Fruit fly (Drosophila melanogaster) whole organism, embryonic: ENCODE data around the gene CG32295.
A peak's percentile ranks its signal among the peaks of the same experiment; 100 is the strongest.

Experiments used
- Adf1 ChIP-seq: fragments of 200-800 bp; sonication (Bioruptor generic); IDR thresholded peaks from 2 replicates; pipeline ENCODE4 v1.3.6; 2022; ENCODE audit warnings: missing biosample characterization, missing genetic modification characterization
- Atf6 ChIP-seq: fragments of 200-800 bp; sonication (Bioruptor generic); IDR thresholded peaks from 2 replicates; pipeline ENCODE4 v1.3.6; 2022; ENCODE audit warnings: missing biosample characterization, missing genetic modification characterization
- B-H1 ChIP-seq: fragments of 200-800 bp; sonication (Bioruptor generic); IDR thresholded peaks from 3 replicates; pipeline ENCODE4 v1.3.6; 2022; ENCODE audit warnings: missing biosample characterization, missing genetic modification characterization
- CG1024 ChIP-seq: fragments of 200-800 bp; sonication (Bioruptor generic); IDR thresholded peaks from 2 replicates; pipeline ENCODE4 v1.3.6; 2022; ENCODE audit warnings: missing biosample characterization, missing genetic modification characterization
- CG10366 ChIP-seq: fragments of 200-800 bp; sonication (Bioruptor generic); IDR thresholded peaks from 2 replicates; pipeline ENCODE4 v1.3.6; 2022; ENCODE audit warnings: missing biosample characterization, missing genetic modification characterization
- CG10462 ChIP-seq: fragments of 200-800 bp; sonication (Bioruptor generic); optimal IDR thresholded peaks from 2 replicates; lab custom pipeline; 2016; ENCODE audit warnings: missing biosample characterization, missing genetic modification characterization
- CG1233 ChIP-seq: fragments of 200-800 bp; sonication (Bioruptor generic); optimal IDR thresholded peaks from 4 replicates; lab custom pipeline; 2018; ENCODE audit warnings: missing biosample characterization, mild to moderate bottlenecking, missing genetic modification characterization
- CG14965 ChIP-seq: fragments of 200-800 bp; sonication (Bioruptor generic); optimal IDR thresholded peaks from 2 replicates; lab custom pipeline; 2016; ENCODE audit warnings: missing biosample characterization, missing genetic modification characterization, borderline replicate concordance
- CG17385 ChIP-seq: fragments of 200-800 bp; sonication (Bioruptor generic); optimal IDR thresholded peaks from 3 replicates; lab custom pipeline; 2018; ENCODE audit warnings: missing biosample characterization, mild to moderate bottlenecking, missing genetic modification characterization
- CG17568 ChIP-seq: fragments of 200-800 bp; sonication (Bioruptor generic); optimal IDR thresholded peaks from 2 replicates; lab custom pipeline; 2018; ENCODE audit warnings: missing biosample characterization, mild to moderate bottlenecking, missing genetic modification characterization, moderate library complexity
- CG2116 ChIP-seq: fragments of 200-800 bp; sonication (Bioruptor generic); optimal IDR thresholded peaks from 3 replicates; lab custom pipeline; 2018; ENCODE audit warnings: missing biosample characterization, mild to moderate bottlenecking, missing genetic modification characterization
- CG2129 ChIP-seq: fragments of 200-800 bp; sonication (Bioruptor generic); IDR thresholded peaks from 2 replicates; pipeline ENCODE4 v1.3.6; 2022; ENCODE audit warnings: missing biosample characterization, missing genetic modification characterization; ENCODE audit not compliant: partially characterized antibody
- CG2889 ChIP-seq: fragments of 200-800 bp; sonication (Bioruptor generic); IDR thresholded peaks from 3 replicates; pipeline ENCODE4 v1.3.6; 2022; ENCODE audit warnings: missing biosample characterization, missing genetic modification characterization
- CG3065 ChIP-seq: fragments of 200-800 bp; sonication (Bioruptor generic); optimal IDR thresholded peaks from 2 replicates; lab custom pipeline; 2016; ENCODE audit warnings: missing biosample characterization, missing genetic modification characterization
- CG34376 ChIP-seq: fragments of 200-800 bp; sonication (Bioruptor generic); optimal IDR thresholded peaks from 2 replicates; lab custom pipeline; 2018; ENCODE audit warnings: missing biosample characterization, mild to moderate bottlenecking, missing genetic modification characterization
- CG4282 ChIP-seq: fragments of 200-800 bp; sonication (Bioruptor generic); optimal IDR thresholded peaks from 2 replicates; lab custom pipeline; 2016; ENCODE audit warnings: missing biosample characterization, missing genetic modification characterization
- CG6683 ChIP-seq: fragments of 200-800 bp; sonication (Bioruptor generic); optimal IDR thresholded peaks from 2 replicates; lab custom pipeline; 2017; ENCODE audit warnings: missing biosample characterization, mild to moderate bottlenecking, missing genetic modification characterization, missing genetic modification reagents
- Elba2 ChIP-seq: fragments of 200-800 bp; sonication (Bioruptor generic); optimal IDR thresholded peaks from 3 replicates; lab custom pipeline; 2016; ENCODE audit warnings: missing biosample characterization, missing genetic modification characterization
- HmgZ ChIP-seq: fragments of 200-800 bp; sonication (Bioruptor generic); optimal IDR thresholded peaks from 2 replicates; lab custom pipeline; 2018; ENCODE audit warnings: missing biosample characterization, mild to moderate bottlenecking, missing genetic modification characterization
- Jarid2 ChIP-seq: fragments of 200-800 bp; sonication (Bioruptor generic); optimal IDR thresholded peaks from 3 replicates; lab custom pipeline; 2017; ENCODE audit warnings: mild to moderate bottlenecking, missing biosample characterization, missing genetic modification reagents, missing genetic modification characterization
- Lhr ChIP-seq: fragments of 200-800 bp; sonication (Bioruptor generic); optimal IDR thresholded peaks from 3 replicates; lab custom pipeline; 2017; ENCODE audit warnings: mild to moderate bottlenecking, missing biosample characterization, missing genetic modification reagents, missing genetic modification characterization
- Rx ChIP-seq: fragments of 200-800 bp; sonication (Bioruptor generic); IDR thresholded peaks from 2 replicates; pipeline ENCODE4 v1.3.6; 2022; ENCODE audit warnings: missing biosample characterization, missing genetic modification characterization
- Sry-δ ChIP-seq: fragments of 200-800 bp; sonication (Bioruptor generic); optimal IDR thresholded peaks from 2 replicates; lab custom pipeline; 2016; ENCODE audit warnings: missing biosample characterization, missing genetic modification characterization
- TFAM ChIP-seq: fragments of 200-800 bp; sonication (Bioruptor generic); optimal IDR thresholded peaks from 2 replicates; lab custom pipeline; 2017; ENCODE audit warnings: missing biosample characterization, missing genetic modification characterization, inconsistent platforms
- Trl ChIP-seq, 3 experiments: fragments of >200 bp in 2 of 3; fragments of 200-800 bp in 1 of 3; sonication (Bioruptor generic) in 1 of 3; optimal IDR thresholded peaks; 2 replicates in 1 of 3; 3 replicates in 2 of 3; lab custom pipeline; 2016 to 2017; ENCODE audit warnings: missing biosample characterization in 1 of 3, missing genetic modification characterization in 1 of 3
- abd-A ChIP-seq: fragments of 200-800 bp; sonication (Bioruptor generic); optimal IDR thresholded peaks from 3 replicates; lab custom pipeline; 2019; ENCODE audit warnings: missing biosample characterization, mild to moderate bottlenecking, missing genetic modification characterization, moderate library complexity
- dimm ChIP-seq: fragments of 200-800 bp; sonication (Bioruptor generic); IDR thresholded peaks from 2 replicates; pipeline ENCODE4 v1.3.6; 2022; ENCODE audit warnings: missing biosample characterization, missing genetic modification characterization
- ems ChIP-seq: fragments of 200-800 bp; sonication (Bioruptor generic); optimal IDR thresholded peaks from 3 replicates; lab custom pipeline; 2016; ENCODE audit warnings: missing biosample characterization, missing genetic modification characterization
- eve ChIP-seq, 2 experiments: fragments of >200 bp; optimal IDR thresholded peaks; 2 replicates each; lab custom pipeline; 2017; ENCODE audit warnings: missing biosample characterization in 2 of 2, missing genetic modification characterization in 2 of 2
- exex ChIP-seq: fragments of 200-800 bp; sonication (Bioruptor generic); optimal IDR thresholded peaks from 4 replicates; lab custom pipeline; 2018; ENCODE audit warnings: missing biosample characterization, mild to moderate bottlenecking, missing genetic modification characterization, moderate library complexity
- fd3F ChIP-seq: fragments of 200-800 bp; sonication (Bioruptor generic); optimal IDR thresholded peaks from 2 replicates; lab custom pipeline; 2018; ENCODE audit warnings: missing biosample characterization, mild to moderate bottlenecking, missing genetic modification characterization, moderate library complexity
- fd96Cb ChIP-seq: fragments of 200-800 bp; sonication (Bioruptor generic); optimal IDR thresholded peaks from 2 replicates; lab custom pipeline; 2018; ENCODE audit warnings: missing biosample characterization, mild to moderate bottlenecking, missing genetic modification characterization, moderate library complexity
- gcm2 ChIP-seq: fragments of 200-800 bp; sonication (Bioruptor generic); optimal IDR thresholded peaks from 2 replicates; lab custom pipeline; 2016; ENCODE audit warnings: missing biosample characterization, missing genetic modification characterization
- gsb-n ChIP-seq: fragments of 200-800 bp; sonication (Bioruptor generic); optimal IDR thresholded peaks from 3 replicates; lab custom pipeline; 2018; ENCODE audit warnings: missing biosample characterization, mild to moderate bottlenecking, missing genetic modification characterization
- ind ChIP-seq: fragments of 200-800 bp; sonication (Bioruptor generic); optimal IDR thresholded peaks from 3 replicates; lab custom pipeline; 2016; ENCODE audit warnings: missing biosample characterization, missing genetic modification characterization
- jumu ChIP-seq: fragments of 200-800 bp; sonication (Bioruptor generic); optimal IDR thresholded peaks from 3 replicates; lab custom pipeline; 2016; ENCODE audit warnings: missing biosample characterization, missing genetic modification characterization
- ken ChIP-seq: fragments of 200-800 bp; sonication (Bioruptor generic); IDR thresholded peaks from 3 replicates; pipeline ENCODE4 v1.3.6; 2022; ENCODE audit warnings: missing biosample characterization, missing genetic modification characterization
- lola ChIP-seq, 3 experiments: fragments of >200 bp in 2 of 3; fragments of 200-800 bp in 1 of 3; sonication (Bioruptor generic) in 1 of 3; optimal IDR thresholded peaks; 2 replicates each; lab custom pipeline; 2017 to 2019; ENCODE audit warnings: missing biosample characterization in 3 of 3, missing genetic modification characterization in 3 of 3, mild to moderate bottlenecking in 1 of 3, moderate library complexity in 1 of 3
- maf-S ChIP-seq: fragments of 200-800 bp; sonication (Bioruptor generic); optimal IDR thresholded peaks from 2 replicates; lab custom pipeline; 2016; ENCODE audit warnings: missing biosample characterization, missing genetic modification characterization
- mld ChIP-seq: fragments of 200-800 bp; sonication (Bioruptor generic); IDR thresholded peaks from 3 replicates; pipeline ENCODE4 v1.3.6; 2022; ENCODE audit warnings: missing biosample characterization, missing genetic modification characterization; ENCODE audit not compliant: partially characterized antibody
- pan ChIP-seq, 4 experiments: fragments of >200 bp in 3 of 4; fragments of 200-800 bp in 1 of 4; sonication (Bioruptor generic) in 1 of 4; optimal IDR thresholded peaks in 3 of 4; IDR thresholded peaks in 1 of 4; 2 replicates each; pipeline versions ENCODE4 v1.3.6 to Lab custom; 2017 to 2022; ENCODE audit warnings: missing biosample characterization in 2 of 4, missing genetic modification characterization in 2 of 4, mixed read lengths in 1 of 4
- pita ChIP-seq: fragments of 200-800 bp; sonication (Bioruptor generic); optimal IDR thresholded peaks from 2 replicates; lab custom pipeline; 2017; ENCODE audit warnings: missing biosample characterization, mild to moderate bottlenecking, missing genetic modification characterization
- psq ChIP-seq: fragments of 200-800 bp; sonication (Bioruptor generic); optimal IDR thresholded peaks from 2 replicates; lab custom pipeline; 2017; ENCODE audit warnings: missing biosample characterization, missing genetic modification characterization
- pum ChIP-seq: fragments of 200-800 bp; sonication (Bioruptor generic); optimal IDR thresholded peaks from 2 replicates; lab custom pipeline; 2016; ENCODE audit warnings: missing biosample characterization, missing genetic modification characterization
- sens-2 ChIP-seq: fragments of 200-800 bp; sonication (Bioruptor generic); IDR thresholded peaks from 2 replicates; pipeline ENCODE4 v1.3.6; 2022; ENCODE audit warnings: missing biosample characterization, missing genetic modification characterization
- so ChIP-seq: fragments of 200-800 bp; sonication (Bioruptor generic); IDR thresholded peaks from 3 replicates; pipeline ENCODE4 v1.3.6; 2022; ENCODE audit warnings: missing biosample characterization, missing genetic modification characterization
- tin ChIP-seq: fragments of 200-800 bp; sonication (Bioruptor generic); optimal IDR thresholded peaks from 3 replicates; lab custom pipeline; 2016; ENCODE audit warnings: missing biosample characterization, missing genetic modification characterization
- trh ChIP-seq: fragments of 200-800 bp; sonication (Bioruptor generic); optimal IDR thresholded peaks from 2 replicates; lab custom pipeline; 2016; ENCODE audit warnings: missing biosample characterization, missing genetic modification characterization
- ttk ChIP-seq: fragments of 200-800 bp; sonication (Bioruptor generic); IDR thresholded peaks from 2 replicates; pipeline ENCODE4 v2.1.2; 2022; ENCODE audit warnings: missing biosample characterization, missing genetic modification characterization
- zen ChIP-seq: fragments of 200-800 bp; sonication (Bioruptor generic); optimal IDR thresholded peaks from 3 replicates; lab custom pipeline; 2018; ENCODE audit warnings: missing biosample characterization, mild to moderate bottlenecking, missing genetic modification characterization, moderate library complexity

The CG32295 gene

DNA sequence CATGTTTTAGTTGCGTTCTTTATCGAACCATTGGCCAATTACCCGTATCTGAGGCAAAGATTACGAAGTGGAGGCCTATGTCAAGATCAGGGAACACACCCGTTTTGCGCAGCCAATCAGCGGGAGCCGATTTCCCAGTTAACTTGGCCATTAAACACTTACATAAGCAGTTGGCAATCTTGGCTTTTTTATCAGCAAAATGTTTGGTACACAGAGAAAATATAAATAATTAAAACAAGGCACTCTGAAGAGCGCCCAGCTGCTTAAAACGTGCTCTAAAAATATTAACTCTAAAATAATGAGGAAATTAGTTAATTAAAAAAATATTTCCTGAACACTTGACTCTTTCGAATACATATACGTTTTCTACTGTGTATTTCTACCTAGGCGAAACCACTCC, 25.0 kb downstream of the CG32295 start (continued):
- TF ChIP-seq Jarid2 (GFP tag; lab: Kevin White, UChicago): no peak
- TF ChIP-seq TFAM (GFP tag; lab: Kevin White, UChicago): no peak
- TF ChIP-seq Elba2 (GFP tag; lab: Kevin White, UChicago): no peak
- TF ChIP-seq gsb-n (tag; lab: Kevin White, UChicago): no peak
- TF ChIP-seq pan (optimal IDR thresholded peaks at IDR 0.05; lab: Kevin White, UChicago): no peak
- TF ChIP-seq pan (GFP tag; optimal IDR thresholded peaks at IDR 0.05 in 1 of 2, IDR thresholded peaks at IDR 0.05 in 1 of 2): peak in 1 of 2 experiments; percentile 71
- peak; percentile 62 for TF ChIP-seq CG17385
- TF ChIP-seq lola (GFP tag; optimal IDR thresholded peaks at IDR 0.05; lab: Kevin White, UChicago): no peak
- TF ChIP-seq Sry-δ (GFP tag; lab: Kevin White, UChicago): no peak
- TF ChIP-seq Adf1 (GFP tag; lab: Robert Waterston, UW): peak; percentile 67
- TF ChIP-seq B-H1: peak; percentile 43; the same call in 1 of the 3 replicates
- TF ChIP-seq HmgZ (tag; lab: Kevin White, UChicago): peak; percentile 50
- TF ChIP-seq psq (GFP tag; lab: Kevin White, UChicago): no peak
- TF ChIP-seq ind (GFP tag; lab: Kevin White, UChicago): peak; percentile 59
- no peak for TF ChIP-seq CG2129
- peak; percentile 49 for TF ChIP-seq maf-S (GFP tag; lab: Kevin White, UChicago)
- TF ChIP-seq exex: peak; percentile 95
- no peak for TF ChIP-seq trh (GFP tag; lab: Kevin White, UChicago)
- TF ChIP-seq CG34376 (GFP tag; lab: Kevin White, UChicago): no peak
- TF ChIP-seq fd96Cb (tag; lab: Kevin White, UChicago): peak; percentile 28
- no peak for TF ChIP-seq sens-2
- no peak for TF ChIP-seq CG1024 (GFP tag; lab: Robert Waterston, UW)
- TF ChIP-seq CG10366 (GFP tag; lab: Robert Waterston, UW): peak; percentile 69
- TF ChIP-seq so (GFP tag; lab: Robert Waterston, UW): peak; percentile 71; the same call in 2 of the 3 replicates
- peak; percentile 24 for TF ChIP-seq jumu (GFP tag; lab: Kevin White, UChicago)
- no peak for TF ChIP-seq Lhr
- TF ChIP-seq CG3065 (GFP tag; lab: Kevin White, UChicago): no peak
- TF ChIP-seq CG17568 (GFP tag; lab: Kevin White, UChicago): peak; percentile 26
- no peak for TF ChIP-seq CG4282 (GFP tag; lab: Kevin White, UChicago)
- TF ChIP-seq dimm (GFP tag; lab: Robert Waterston, UW): 0 out of 2 replicates have a peak, but pooled peaks have one; percentile 10
- no peak for TF ChIP-seq CG10462
- TF ChIP-seq ems (GFP tag; lab: Kevin White, UChicago): peak; percentile 57
- no peak for TF ChIP-seq pum (GFP tag; lab: Kevin White, UChicago)
- peak; percentile 55 for TF ChIP-seq ttk
- TF ChIP-seq ken (GFP tag; lab: Robert Waterston, UW): no peak
- no peak for TF ChIP-seq eve (GFP tag; optimal IDR thresholded peaks at IDR 0.05; lab: Kevin White, UChicago)
- TF ChIP-seq tin (GFP tag; lab: Kevin White, UChicago): peak; percentile 28
- TF ChIP-seq Rx (GFP tag; lab: Robert Waterston, UW): no peak
- TF ChIP-seq CG2889 (GFP tag; lab: Robert Waterston, UW): peak; percentile 56; the same call in 1 of the 3 replicates
- no peak for TF ChIP-seq gcm2 (GFP tag; lab: Kevin White, UChicago)
- TF ChIP-seq Atf6: peak; percentile 90
- no peak for TF ChIP-seq mld (GFP tag; lab: Robert Waterston, UW)
- no peak for TF ChIP-seq pita (GFP tag; lab: Kevin White, UChicago)
- peak; percentile 71 for TF ChIP-seq fd3F (GFP tag; lab: Kevin White, UChicago)
- TF ChIP-seq CG2116: no peak
- TF ChIP-seq CG1233: peak; percentile 42
- no peak for TF ChIP-seq Trl (optimal IDR thresholded peaks at IDR 0.05; lab: Kevin White, UChicago)
- no peak for TF ChIP-seq Trl (GFP tag; optimal IDR thresholded peaks at IDR 0.05; lab: Kevin White, UChicago)
- peak; percentile 16 for TF ChIP-seq CG6683 (GFP tag; lab: Kevin White, UChicago)
- TF ChIP-seq abd-A (tag; lab: Kevin White, UChicago): no peak
- no peak for TF ChIP-seq CG14965 (GFP tag; lab: Kevin White, UChicago)
- TF ChIP-seq zen (tag; lab: Kevin White, UChicago): peak; percentile 21
